Worm (Caenorhabditis elegans) whole organism, L4/young adult: Measurements from ENCODE around the gene sod-1.

Source experiments
- W03F9.2 ChIP-seq: fragments of 150-350 bp; optimal IDR thresholded peaks from 2 replicates; lab custom pipeline; 2014; ENCODE audit warnings: missing biosample characterization, missing genetic modification characterization
- dao-5 ChIP-seq: sonication (generic microtip); optimal IDR thresholded peaks from 2 replicates; lab custom pipeline; 2016; ENCODE audit warnings: missing genotype, missing genetic modification characterization, moderate library complexity, missing compliant biosample characterization
- him-1 ChIP-seq: sonication (generic microtip); optimal IDR thresholded peaks from 2 replicates; lab custom pipeline; 2016; ENCODE audit warnings: missing genotype, missing genetic modification reagents, missing genetic modification characterization, missing compliant biosample characterization

DNA sequence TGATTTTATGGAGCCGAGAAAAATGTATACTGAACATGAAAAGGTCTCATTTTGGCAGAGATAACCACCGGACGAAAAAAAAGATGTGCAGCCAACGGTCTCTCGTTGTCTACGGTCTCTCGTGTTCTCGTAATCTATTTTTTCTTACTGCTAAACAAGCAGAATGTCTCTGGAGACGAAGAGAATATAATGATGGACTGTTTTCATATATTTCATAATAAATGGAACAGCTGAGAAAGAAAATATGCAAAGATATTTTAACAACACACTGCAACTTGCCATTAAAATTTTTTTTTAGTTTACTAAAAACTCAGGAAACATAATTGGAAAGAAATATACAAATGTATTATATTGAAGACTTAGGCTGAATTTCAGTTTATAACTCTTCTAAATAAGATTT lies 43.6 kb downstream of the sod-1 start:
- TF ChIP-seq dao-5 (no peak), W03F9.2 (no peak), him-1 (tag; lab: Kevin White, UChicago) (no peak)
